Fruit fly (Drosophila melanogaster) whole organism, embryonic: Measurements from ENCODE around the gene foi.
A peak's percentile ranks its signal among the peaks of the same experiment; 100 is the strongest.

Source experiments
- Atf3 ChIP-seq: fragments of 200-800 bp; sonication (Bioruptor generic); optimal IDR thresholded peaks from 3 replicates; lab custom pipeline; 2016; ENCODE audit warnings: missing biosample characterization, missing genetic modification characterization
- CG10267 ChIP-seq: fragments of 200-800 bp; sonication (Bioruptor generic); optimal IDR thresholded peaks from 2 replicates; lab custom pipeline; 2018; ENCODE audit warnings: missing biosample characterization, mild to moderate bottlenecking, missing genetic modification characterization, moderate library complexity
- CG10565 ChIP-seq: fragments of 200-800 bp; sonication (Bioruptor generic); optimal IDR thresholded peaks from 3 replicates; lab custom pipeline; 2016; ENCODE audit warnings: missing biosample characterization, mild to moderate bottlenecking, missing genetic modification characterization
- CG11085 ChIP-seq: fragments of 200-800 bp; sonication (Bioruptor generic); IDR thresholded peaks from 2 replicates; pipeline ENCODE4 v1.3.6; 2022; ENCODE audit warnings: missing biosample characterization, missing genetic modification characterization
- CG12236 ChIP-seq: fragments of 200-800 bp; sonication (Bioruptor generic); optimal IDR thresholded peaks from 2 replicates; lab custom pipeline; 2016; ENCODE audit warnings: missing biosample characterization, missing genetic modification characterization
- CG1233 ChIP-seq: fragments of 200-800 bp; sonication (Bioruptor generic); optimal IDR thresholded peaks from 4 replicates; lab custom pipeline; 2018; ENCODE audit warnings: missing biosample characterization, mild to moderate bottlenecking, missing genetic modification characterization
- CG13123 ChIP-seq: fragments of 200-800 bp; sonication (Bioruptor generic); optimal IDR thresholded peaks from 2 replicates; lab custom pipeline; 2016; ENCODE audit warnings: missing biosample characterization, missing genetic modification characterization
- CG13296 ChIP-seq: fragments of 200-800 bp; sonication (Bioruptor generic); optimal IDR thresholded peaks from 3 replicates; lab custom pipeline; 2018; ENCODE audit warnings: missing biosample characterization, mild to moderate bottlenecking, missing genetic modification characterization
- CG13424 ChIP-seq: fragments of 200-800 bp; sonication (Bioruptor generic); optimal IDR thresholded peaks from 2 replicates; lab custom pipeline; 2019; ENCODE audit warnings: missing biosample characterization, mild to moderate bottlenecking, missing genetic modification characterization, moderate library complexity
- CG15073 ChIP-seq: fragments of 200-800 bp; sonication (Bioruptor generic); optimal IDR thresholded peaks from 2 replicates; lab custom pipeline; 2016; ENCODE audit warnings: missing biosample characterization, missing genetic modification characterization
- CG17568 ChIP-seq: fragments of 200-800 bp; sonication (Bioruptor generic); optimal IDR thresholded peaks from 2 replicates; lab custom pipeline; 2018; ENCODE audit warnings: missing biosample characterization, mild to moderate bottlenecking, missing genetic modification characterization, moderate library complexity
- CG1832 ChIP-seq: fragments of 200-800 bp; sonication (Bioruptor generic); optimal IDR thresholded peaks from 2 replicates; lab custom pipeline; 2017; ENCODE audit warnings: missing biosample characterization, mild to moderate bottlenecking, missing genetic modification characterization, inconsistent platforms
- CG18476 ChIP-seq: fragments of 200-800 bp; sonication (Bioruptor generic); optimal IDR thresholded peaks from 2 replicates; lab custom pipeline; 2016; ENCODE audit warnings: missing biosample characterization, mild to moderate bottlenecking, missing genetic modification characterization
- CG2875 ChIP-seq: fragments of 200-800 bp; sonication (Bioruptor generic); optimal IDR thresholded peaks from 2 replicates; lab custom pipeline; 2017; ENCODE audit warnings: missing biosample characterization, mild to moderate bottlenecking, missing genetic modification characterization, missing genetic modification reagents
- CG2889 ChIP-seq: fragments of 200-800 bp; sonication (Bioruptor generic); IDR thresholded peaks from 3 replicates; pipeline ENCODE4 v1.3.6; 2022; ENCODE audit warnings: missing biosample characterization, missing genetic modification characterization
- CG30431 ChIP-seq: fragments of 200-800 bp; sonication (Bioruptor generic); optimal IDR thresholded peaks from 2 replicates; lab custom pipeline; 2017; ENCODE audit warnings: missing biosample characterization, missing genetic modification characterization
- CG3065 ChIP-seq: fragments of 200-800 bp; sonication (Bioruptor generic); optimal IDR thresholded peaks from 2 replicates; lab custom pipeline; 2016; ENCODE audit warnings: missing biosample characterization, missing genetic modification characterization
- CG31388 ChIP-seq: fragments of 200-800 bp; sonication (Bioruptor generic); optimal IDR thresholded peaks from 2 replicates; lab custom pipeline; 2016; ENCODE audit warnings: missing biosample characterization, missing genetic modification characterization
- CG3726 ChIP-seq: fragments of 200-800 bp; sonication (Bioruptor generic); IDR thresholded peaks from 3 replicates; pipeline ENCODE4, ENCODE4 v1.3.6; 2022; ENCODE audit warnings: missing biosample characterization, missing genetic modification characterization
- CG4617 ChIP-seq: fragments of 200-800 bp; sonication (Bioruptor generic); optimal IDR thresholded peaks from 3 replicates; lab custom pipeline; 2016; ENCODE audit warnings: missing biosample characterization, missing genetic modification characterization, borderline replicate concordance
- CG8388 ChIP-seq: fragments of 200-800 bp; sonication (Bioruptor generic); optimal IDR thresholded peaks from 2 replicates; lab custom pipeline; 2019; ENCODE audit warnings: missing biosample characterization, mild to moderate bottlenecking, missing genetic modification characterization, moderate library complexity
- CG9797 ChIP-seq: fragments of 200-800 bp; sonication (Bioruptor generic); optimal IDR thresholded peaks from 3 replicates; lab custom pipeline; 2018; ENCODE audit warnings: missing biosample characterization, mild to moderate bottlenecking, missing genetic modification characterization
- CG9876 ChIP-seq: fragments of 200-800 bp; sonication (Bioruptor generic); optimal IDR thresholded peaks from 2 replicates; lab custom pipeline; 2016; ENCODE audit warnings: missing biosample characterization, missing genetic modification characterization
- CHES-1-like ChIP-seq: fragments of 200-800 bp; sonication (Bioruptor generic); optimal IDR thresholded peaks from 2 replicates; lab custom pipeline; 2016; ENCODE audit warnings: missing biosample characterization, missing genetic modification characterization
- CTCF ChIP-seq: fragments of 200-800 bp; sonication (Bioruptor generic); optimal IDR thresholded peaks from 2 replicates; lab custom pipeline; 2017; ENCODE audit warnings: missing biosample characterization, mild to moderate bottlenecking, missing genetic modification characterization, moderate library complexity
- D ChIP-seq, 2 experiments: fragments of 200-800 bp in 1 of 2; fragments of >200 bp in 1 of 2; sonication (Bioruptor generic) in 1 of 2; optimal IDR thresholded peaks; 2 replicates in 1 of 2; 3 replicates in 1 of 2; lab custom pipeline; 2017; ENCODE audit warnings: mild to moderate bottlenecking in 1 of 2, missing biosample characterization in 1 of 2, missing genetic modification characterization in 1 of 2, missing genetic modification reagents in 1 of 2
- Drgx ChIP-seq: fragments of 200-800 bp; sonication (Bioruptor generic); IDR thresholded peaks from 2 replicates; pipeline ENCODE4 v1.3.6; 2022; ENCODE audit warnings: missing biosample characterization, missing genetic modification characterization
- HHEX ChIP-seq: fragments of 200-800 bp; sonication (Bioruptor generic); optimal IDR thresholded peaks from 3 replicates; lab custom pipeline; 2017; ENCODE audit warnings: missing biosample characterization, mild to moderate bottlenecking, missing genetic modification characterization, missing genetic modification reagents
- Hr3 ChIP-seq: fragments of 200-800 bp; sonication (Bioruptor generic); optimal IDR thresholded peaks from 3 replicates; lab custom pipeline; 2016; ENCODE audit warnings: missing biosample characterization, missing genetic modification characterization
- Mad ChIP-seq: fragments of 200-800 bp; sonication (Bioruptor generic); optimal IDR thresholded peaks from 2 replicates; lab custom pipeline; 2016; ENCODE audit warnings: missing biosample characterization, missing genetic modification characterization
- Med ChIP-seq: fragments of 200-800 bp; sonication (Bioruptor generic); peaks from one replicate; lab custom pipeline; 2016; ENCODE audit warnings: missing biosample characterization, missing genetic modification characterization, mild to moderate bottlenecking, inconsistent platforms, moderate library complexity
- Side ChIP-seq: fragments of 200-800 bp; sonication (Bioruptor generic); optimal IDR thresholded peaks from 2 replicates; lab custom pipeline; 2016; ENCODE audit warnings: missing biosample characterization, missing genetic modification characterization
- YL-1 ChIP-seq: fragments of 200-800 bp; sonication (Bioruptor generic); optimal IDR thresholded peaks from 3 replicates; lab custom pipeline; 2017; ENCODE audit warnings: missing biosample characterization, mild to moderate bottlenecking, missing genetic modification characterization
- aop ChIP-seq: fragments of 200-800 bp; sonication (Bioruptor generic); IDR thresholded peaks from 2 replicates; pipeline ENCODE4 v1.3.6; 2022; ENCODE audit warnings: missing biosample characterization, missing genetic modification characterization
- ap ChIP-seq: fragments of 200-800 bp; sonication (Bioruptor generic); IDR thresholded peaks from 2 replicates; pipeline ENCODE4 v1.3.6; 2022; ENCODE audit warnings: missing biosample characterization, missing genetic modification characterization
- bigmax ChIP-seq: fragments of 200-800 bp; sonication (Bioruptor generic); optimal IDR thresholded peaks from 2 replicates; lab custom pipeline; 2018; ENCODE audit warnings: missing biosample characterization, mild to moderate bottlenecking, missing genetic modification characterization
- chinmo ChIP-seq: fragments of 200-800 bp; sonication (Bioruptor generic); IDR thresholded peaks from 4 replicates; pipeline ENCODE4 v1.3.6; 2022; ENCODE audit warnings: missing biosample characterization, missing genetic modification characterization; ENCODE audit not compliant: partially characterized antibody
- crol ChIP-seq: fragments of 200-800 bp; sonication (Bioruptor generic); IDR thresholded peaks from 2 replicates; pipeline ENCODE4 v1.3.6; 2022; ENCODE audit warnings: missing biosample characterization, missing genetic modification characterization
- dan ChIP-seq: fragments of 200-800 bp; sonication (Bioruptor generic); IDR thresholded peaks from 2 replicates; pipeline ENCODE4 v1.3.6; 2022; ENCODE audit warnings: missing biosample characterization, missing genetic modification characterization
- dpn ChIP-seq, 2 experiments: fragments of 200-800 bp; sonication (Bioruptor generic); optimal IDR thresholded peaks; 3 replicates each; lab custom pipeline; 2016; ENCODE audit warnings: missing biosample characterization in 2 of 2, missing genetic modification characterization in 2 of 2
- jigr1 ChIP-seq: fragments of 200-800 bp; sonication (Bioruptor generic); IDR thresholded peaks from 3 replicates; pipeline ENCODE4 v1.3.6; 2022; ENCODE audit warnings: missing biosample characterization, missing genetic modification characterization
- kah ChIP-seq: fragments of 200-800 bp; sonication (Bioruptor generic); optimal IDR thresholded peaks from 2 replicates; lab custom pipeline; 2018; ENCODE audit warnings: missing biosample characterization, mild to moderate bottlenecking, missing genetic modification characterization
- lilli ChIP-seq: fragments of 200-800 bp; sonication (Bioruptor generic); optimal IDR thresholded peaks from 3 replicates; lab custom pipeline; 2016; ENCODE audit warnings: missing biosample characterization, missing genetic modification characterization
- odd ChIP-seq: fragments of 200-800 bp; sonication (Bioruptor generic); optimal IDR thresholded peaks from 2 replicates; lab custom pipeline; 2017; ENCODE audit warnings: missing biosample characterization, mild to moderate bottlenecking, missing genetic modification characterization
- pita ChIP-seq: fragments of 200-800 bp; sonication (Bioruptor generic); optimal IDR thresholded peaks from 2 replicates; lab custom pipeline; 2017; ENCODE audit warnings: missing biosample characterization, mild to moderate bottlenecking, missing genetic modification characterization
- sd ChIP-seq: fragments of 200-800 bp; sonication (Bioruptor generic); optimal IDR thresholded peaks from 3 replicates; lab custom pipeline; 2018; ENCODE audit warnings: missing biosample characterization, mild to moderate bottlenecking, missing genetic modification characterization, moderate library complexity
- shn ChIP-seq: fragments of 200-800 bp; sonication (Bioruptor generic); optimal IDR thresholded peaks from 3 replicates; lab custom pipeline; 2016; ENCODE audit warnings: missing biosample characterization, missing genetic modification characterization
- tio ChIP-seq: fragments of 200-800 bp; sonication (Bioruptor generic); optimal IDR thresholded peaks from 2 replicates; lab custom pipeline; 2017; ENCODE audit warnings: missing biosample characterization, missing genetic modification characterization, inconsistent platforms
- vnd ChIP-seq: fragments of 200-800 bp; sonication (Bioruptor generic); IDR thresholded peaks from 3 replicates; pipeline ENCODE4 v1.3.6; 2022; ENCODE audit warnings: missing biosample characterization, missing genetic modification characterization; ENCODE audit not compliant: partially characterized antibody
- z ChIP-seq: fragments of 200-800 bp; sonication (Bioruptor generic); IDR thresholded peaks from 3 replicates; pipeline ENCODE4 v1.3.6; 2022; ENCODE audit warnings: missing biosample characterization, missing genetic modification characterization

The foi gene

dm6 chr3L:8547104-8547523, 22.1 kb downstream of the foi start (continued):
- TF ChIP-seq ap (GFP tag; lab: Robert Waterston, UW) (peak; percentile 66), tio (GFP tag; lab: Kevin White, UChicago) (peak; percentile 88), Drgx (GFP tag; lab: Robert Waterston, UW) (peak; percentile 80), sd (tag; lab: Kevin White, UChicago) (peak; percentile 67), bigmax (no peak), CG31388 (GFP tag; lab: Kevin White, UChicago) (peak; percentile 42), Med (GFP tag; lab: Kevin White, UChicago) (peak; percentile 96), crol (GFP tag; lab: Robert Waterston, UW) (peak; percentile 71), CG10565 (GFP tag; lab: Kevin White, UChicago) (peak; percentile 38), CG12236 (GFP tag; lab: Kevin White, UChicago) (peak; percentile 24), Mad (GFP tag; lab: Kevin White, UChicago) (peak; percentile 67), kah (GFP tag; lab: Kevin White, UChicago) (peak; percentile 48), CG2875 (GFP tag; lab: Kevin White, UChicago) (peak; percentile 82), CHES-1-like (peak; percentile 38), CG3726 (GFP tag; lab: Robert Waterston, UW) (peak; percentile 79; the same call in 1 of the 3 replicates), pita (no peak), jigr1 (GFP tag; lab: Robert Waterston, UW) (peak; percentile 41; the same call in 1 of the 3 replicates), CG3065 (GFP tag; lab: Kevin White, UChicago) (peak; percentile 14), aop (no peak), CG10267 (tag; lab: Kevin White, UChicago) (peak; percentile 80), Side (peak; percentile 60), CG4617 (GFP tag; lab: Kevin White, UChicago) (peak; percentile 41), HHEX (GFP tag; lab: Kevin White, UChicago) (peak; percentile 90), CG11085 (peak; percentile 64), CG17568 (peak; percentile 80), odd (GFP tag; lab: Kevin White, UChicago) (peak; percentile 75), CG18476 (GFP tag; lab: Kevin White, UChicago) (peak; percentile 62), CG9797 (GFP tag; lab: Kevin White, UChicago) (no peak), CTCF (GFP tag; lab: Kevin White, UChicago) (peak; percentile 40), YL-1 (GFP tag; lab: Kevin White, UChicago) (peak; percentile 52), dan (0 out of 2 replicates have a peak, but pooled peaks have one; percentile 54), Hr3 (GFP tag; lab: Kevin White, UChicago) (peak; percentile 78)

dm6 chr3L:8549183-8549890, 24.3 kb downstream of the foi start:
- TF ChIP-seq CG15073 (no peak), CG13296 (peak; percentile 11), CG13123 (GFP tag; lab: Kevin White, UChicago) (no peak), dpn (GFP tag; optimal IDR thresholded peaks at IDR 0.05; lab: Kevin White, UChicago) (peak; percentile 35 to 57), CG1233 (GFP tag; lab: Kevin White, UChicago) (peak; percentile 26), lilli (GFP tag; lab: Kevin White, UChicago) (peak; percentile 26), CG13424 (peak; percentile 63), CG1832 (no peak), CG8388 (peak; percentile 62), Atf3 (no peak), CG2889 (GFP tag; lab: Robert Waterston, UW) (no peak), CG9876 (GFP tag; lab: Kevin White, UChicago) (no peak), chinmo (peak; percentile 79; the same call in 2 of the 4 replicates), CG30431 (GFP tag; lab: Kevin White, UChicago) (no peak), vnd (GFP tag; lab: Robert Waterston, UW) (no peak), D (optimal IDR thresholded peaks at IDR 0.05; lab: Kevin White, UChicago) (no peak), D (GFP tag; optimal IDR thresholded peaks at IDR 0.05; lab: Kevin White, UChicago) (peak; percentile 56), z (GFP tag; lab: Robert Waterston, UW) (peak; percentile 74; the same call in 2 of the 3 replicates), shn (GFP tag; lab: Kevin White, UChicago) (no peak)
